Fruit fly (Drosophila melanogaster) whole organism, embryonic: ENCODE measurements around the gene CG13359.

Experiments used
- Aef1 ChIP-seq: fragments of 200-800 bp; sonication (Bioruptor generic); IDR thresholded peaks from 3 replicates; pipeline ENCODE4 v1.3.6; 2022; ENCODE audit warnings: missing biosample characterization, missing genetic modification characterization
- Antp ChIP-seq: fragments of 200-800 bp; sonication (Bioruptor generic); optimal IDR thresholded peaks from 3 replicates; lab custom pipeline; 2016; ENCODE audit warnings: missing biosample characterization, missing genetic modification characterization
- CG10654 ChIP-seq: fragments of 200-800 bp; sonication (Bioruptor generic); optimal IDR thresholded peaks from 2 replicates; lab custom pipeline; 2016; ENCODE audit warnings: missing biosample characterization, missing genetic modification characterization
- CG11093 ChIP-seq: fragments of 200-800 bp; sonication (Bioruptor generic); IDR thresholded peaks from 3 replicates; pipeline ENCODE4 v1.3.6; 2022; ENCODE audit warnings: missing biosample characterization, missing genetic modification characterization
- CG11456 ChIP-seq: fragments of 200-800 bp; sonication (Bioruptor generic); IDR thresholded peaks from 3 replicates; pipeline ENCODE4 v1.3.6; 2022; ENCODE audit warnings: missing biosample characterization, missing genetic modification characterization
- CG11696 ChIP-seq: fragments of 200-800 bp; sonication (Bioruptor generic); IDR thresholded peaks from 2 replicates; pipeline ENCODE4 v1.3.6; 2022; ENCODE audit warnings: missing biosample characterization, missing genetic modification characterization
- CG12071 ChIP-seq: fragments of 200-800 bp; sonication (Bioruptor generic); optimal IDR thresholded peaks from 3 replicates; lab custom pipeline; 2018; ENCODE audit warnings: missing biosample characterization, mild to moderate bottlenecking, missing genetic modification characterization
- CG12236 ChIP-seq: fragments of 200-800 bp; sonication (Bioruptor generic); optimal IDR thresholded peaks from 2 replicates; lab custom pipeline; 2016; ENCODE audit warnings: missing biosample characterization, missing genetic modification characterization
- CG13775 ChIP-seq: fragments of 200-800 bp; sonication (Bioruptor generic); optimal IDR thresholded peaks from 3 replicates; lab custom pipeline; 2017; ENCODE audit warnings: missing biosample characterization, mild to moderate bottlenecking, missing genetic modification characterization
- CG14014 ChIP-seq: fragments of 200-800 bp; sonication (Bioruptor generic); IDR thresholded peaks from 2 replicates; pipeline ENCODE4 v1.3.6; 2022; ENCODE audit warnings: missing biosample characterization, missing genetic modification characterization
- CG14860 ChIP-seq: fragments of 200-800 bp; sonication (Bioruptor generic); IDR thresholded peaks from 3 replicates; pipeline ENCODE4 v1.3.6; 2022; ENCODE audit warnings: missing biosample characterization, missing genetic modification characterization; ENCODE audit not compliant: partially characterized antibody
- CG16863 ChIP-seq: fragments of 200-800 bp; sonication (Bioruptor generic); optimal IDR thresholded peaks from 3 replicates; lab custom pipeline; 2016; ENCODE audit warnings: missing biosample characterization, missing genetic modification characterization
- CG17568 ChIP-seq: fragments of 200-800 bp; sonication (Bioruptor generic); optimal IDR thresholded peaks from 2 replicates; lab custom pipeline; 2018; ENCODE audit warnings: missing biosample characterization, mild to moderate bottlenecking, missing genetic modification characterization, moderate library complexity
- CG18476 ChIP-seq: fragments of 200-800 bp; sonication (Bioruptor generic); optimal IDR thresholded peaks from 2 replicates; lab custom pipeline; 2016; ENCODE audit warnings: missing biosample characterization, mild to moderate bottlenecking, missing genetic modification characterization
- CG18599 ChIP-seq: fragments of 200-800 bp; sonication (Bioruptor generic); optimal IDR thresholded peaks from 3 replicates; lab custom pipeline; 2017; ENCODE audit warnings: missing biosample characterization, missing genetic modification characterization, mild to moderate bottlenecking, moderate library complexity, missing genetic modification reagents
- CG30020 ChIP-seq: fragments of 200-800 bp; optimal IDR thresholded peaks from 2 replicates; lab custom pipeline; 2019; ENCODE audit warnings: missing biosample characterization, mild to moderate bottlenecking, missing genetic modification characterization, moderate library complexity
- CG31365 ChIP-seq: fragments of 200-800 bp; sonication (Bioruptor generic); optimal IDR thresholded peaks from 2 replicates; lab custom pipeline; 2018; ENCODE audit warnings: missing biosample characterization, mild to moderate bottlenecking, missing genetic modification characterization
- CG42726 ChIP-seq: fragments of 200-800 bp; sonication (Bioruptor generic); IDR thresholded peaks from 2 replicates; pipeline ENCODE4 v1.3.6; 2022; ENCODE audit warnings: missing biosample characterization, missing genetic modification characterization; ENCODE audit not compliant: partially characterized antibody
- CG4707 ChIP-seq: fragments of 200-800 bp; sonication (Bioruptor generic); optimal IDR thresholded peaks from 2 replicates; lab custom pipeline; 2018; ENCODE audit warnings: missing biosample characterization, mild to moderate bottlenecking, missing genetic modification characterization, moderate library complexity
- CG7786 ChIP-seq: fragments of 200-800 bp; sonication (Bioruptor generic); optimal IDR thresholded peaks from 2 replicates; lab custom pipeline; 2016; ENCODE audit warnings: missing biosample characterization, missing genetic modification characterization
- CG8281 ChIP-seq: fragments of 200-800 bp; sonication (Bioruptor generic); optimal IDR thresholded peaks from 2 replicates; lab custom pipeline; 2018; ENCODE audit warnings: missing biosample characterization, mild to moderate bottlenecking, missing genetic modification characterization, moderate library complexity
- Chrac-16 ChIP-seq: fragments of 200-800 bp; sonication (Bioruptor generic); optimal IDR thresholded peaks from 3 replicates; lab custom pipeline; 2016; ENCODE audit warnings: missing biosample characterization, missing genetic modification characterization
- Dad ChIP-seq: fragments of 200-800 bp; sonication (Bioruptor generic); optimal IDR thresholded peaks from 3 replicates; lab custom pipeline; 2016; ENCODE audit warnings: missing biosample characterization, missing genetic modification characterization
- Doc2 ChIP-seq: fragments of 200-800 bp; sonication (Bioruptor generic); IDR thresholded peaks from 2 replicates; pipeline ENCODE4 v1.3.6; 2022; ENCODE audit warnings: missing biosample characterization, missing genetic modification characterization
- GATAe ChIP-seq: fragments of 200-800 bp; sonication (Bioruptor generic); conservative IDR thresholded peaks from 2 replicates; pipeline ENCODE4 v1.3.6; 2022; ENCODE audit warnings: missing biosample characterization, missing genetic modification characterization
- HmgD ChIP-seq: fragments of 200-800 bp; sonication (Bioruptor generic); optimal IDR thresholded peaks from 3 replicates; lab custom pipeline; 2016; ENCODE audit warnings: missing biosample characterization, missing genetic modification characterization
- Meics ChIP-seq: fragments of 200-800 bp; sonication (Bioruptor generic); optimal IDR thresholded peaks from 2 replicates; lab custom pipeline; 2017; ENCODE audit warnings: missing biosample characterization, mild to moderate bottlenecking, missing genetic modification characterization
- Nf-YA ChIP-seq: fragments of 200-800 bp; sonication (Bioruptor generic); IDR thresholded peaks from 2 replicates; pipeline ENCODE4 v1.3.6; 2022; ENCODE audit warnings: missing biosample characterization, missing genetic modification characterization
- Nf-YB ChIP-seq: fragments of 200-800 bp; sonication (Bioruptor generic); optimal IDR thresholded peaks from 3 replicates; lab custom pipeline; 2019; ENCODE audit warnings: missing biosample characterization, mild to moderate bottlenecking, missing genetic modification characterization, moderate library complexity
- PHDP ChIP-seq: fragments of 200-800 bp; sonication (Bioruptor generic); optimal IDR thresholded peaks from 3 replicates; lab custom pipeline; 2018; ENCODE audit warnings: missing biosample characterization, mild to moderate bottlenecking, missing genetic modification characterization, moderate library complexity
- Sox100B ChIP-seq: fragments of 200-800 bp; sonication (Bioruptor generic); optimal IDR thresholded peaks from 3 replicates; lab custom pipeline; 2018; ENCODE audit warnings: missing biosample characterization, mild to moderate bottlenecking, missing genetic modification characterization
- Sox102F ChIP-seq: fragments of 200-800 bp; sonication (Bioruptor generic); optimal IDR thresholded peaks from 2 replicates; lab custom pipeline; 2018; ENCODE audit warnings: missing biosample characterization, mild to moderate bottlenecking, missing genetic modification characterization, moderate library complexity
- ab ChIP-seq: fragments of 200-800 bp; sonication (Bioruptor generic); optimal IDR thresholded peaks from 2 replicates; lab custom pipeline; 2016; ENCODE audit warnings: missing biosample characterization, missing genetic modification characterization
- ash1 ChIP-seq: fragments of 200-800 bp; sonication (Bioruptor generic); optimal IDR thresholded peaks from 2 replicates; lab custom pipeline; 2018; ENCODE audit warnings: missing biosample characterization, mild to moderate bottlenecking, missing genetic modification characterization
- bigmax ChIP-seq: fragments of 200-800 bp; sonication (Bioruptor generic); optimal IDR thresholded peaks from 2 replicates; lab custom pipeline; 2018; ENCODE audit warnings: missing biosample characterization, mild to moderate bottlenecking, missing genetic modification characterization
- chif ChIP-seq, 2 experiments: fragments of 200-800 bp; sonication (Bioruptor generic); optimal IDR thresholded peaks; 3 replicates each; lab custom pipeline; 2016; ENCODE audit warnings: missing biosample characterization in 2 of 2, missing genetic modification characterization in 2 of 2
- corto ChIP-seq: fragments of 200-800 bp; sonication (Bioruptor generic); optimal IDR thresholded peaks from 2 replicates; lab custom pipeline; 2016; ENCODE audit warnings: missing biosample characterization, mild to moderate bottlenecking, missing genetic modification characterization, moderate library complexity
- dimm ChIP-seq: fragments of 200-800 bp; sonication (Bioruptor generic); IDR thresholded peaks from 2 replicates; pipeline ENCODE4 v1.3.6; 2022; ENCODE audit warnings: missing biosample characterization, missing genetic modification characterization
- dysf ChIP-seq: fragments of 200-800 bp; sonication (Bioruptor generic); IDR thresholded peaks from 3 replicates; pipeline ENCODE4 v1.3.6; 2022; ENCODE audit warnings: missing biosample characterization, missing genetic modification characterization
- ems ChIP-seq: fragments of 200-800 bp; sonication (Bioruptor generic); optimal IDR thresholded peaks from 3 replicates; lab custom pipeline; 2016; ENCODE audit warnings: missing biosample characterization, missing genetic modification characterization
- fd102C ChIP-seq: fragments of 200-800 bp; sonication (Bioruptor generic); optimal IDR thresholded peaks from 2 replicates; lab custom pipeline; 2018; ENCODE audit warnings: missing biosample characterization, mild to moderate bottlenecking, missing genetic modification characterization, moderate library complexity
- gt ChIP-seq: fragments of 200-800 bp; sonication (Bioruptor generic); IDR thresholded peaks from 2 replicates; pipeline ENCODE4 v1.3.6; 2022; ENCODE audit warnings: missing biosample characterization, missing genetic modification characterization
- ham ChIP-seq: fragments of 200-800 bp; sonication (Bioruptor generic); IDR thresholded peaks from 2 replicates; pipeline ENCODE4 v1.3.6; 2022; ENCODE audit warnings: missing biosample characterization, missing genetic modification characterization
- luna ChIP-seq: fragments of 200-800 bp; sonication (Bioruptor generic); optimal IDR thresholded peaks from 2 replicates; lab custom pipeline; 2016; ENCODE audit warnings: missing biosample characterization, missing genetic modification characterization
- maf-S ChIP-seq: fragments of 200-800 bp; sonication (Bioruptor generic); optimal IDR thresholded peaks from 2 replicates; lab custom pipeline; 2016; ENCODE audit warnings: missing biosample characterization, missing genetic modification characterization
- nau ChIP-seq: fragments of 200-800 bp; sonication (Bioruptor generic); optimal IDR thresholded peaks from 3 replicates; lab custom pipeline; 2017; ENCODE audit warnings: missing biosample characterization, mild to moderate bottlenecking, missing genetic modification characterization, missing genetic modification reagents
- pros ChIP-seq: fragments of 200-800 bp; sonication (Bioruptor generic); optimal IDR thresholded peaks from 3 replicates; lab custom pipeline; 2019; ENCODE audit warnings: missing biosample characterization, mild to moderate bottlenecking, missing genetic modification characterization, moderate library complexity
- pum ChIP-seq: fragments of 200-800 bp; sonication (Bioruptor generic); optimal IDR thresholded peaks from 2 replicates; lab custom pipeline; 2016; ENCODE audit warnings: missing biosample characterization, missing genetic modification characterization
- twi ChIP-seq: fragments of 200-800 bp; optimal IDR thresholded peaks from 2 replicates; lab custom pipeline; 2019; ENCODE audit warnings: missing biosample characterization, mild to moderate bottlenecking, missing genetic modification characterization, moderate library complexity
- yki ChIP-seq: fragments of >200 bp; optimal IDR thresholded peaks from 3 replicates; lab custom pipeline; 2018

CG13359 gene

DNA sequence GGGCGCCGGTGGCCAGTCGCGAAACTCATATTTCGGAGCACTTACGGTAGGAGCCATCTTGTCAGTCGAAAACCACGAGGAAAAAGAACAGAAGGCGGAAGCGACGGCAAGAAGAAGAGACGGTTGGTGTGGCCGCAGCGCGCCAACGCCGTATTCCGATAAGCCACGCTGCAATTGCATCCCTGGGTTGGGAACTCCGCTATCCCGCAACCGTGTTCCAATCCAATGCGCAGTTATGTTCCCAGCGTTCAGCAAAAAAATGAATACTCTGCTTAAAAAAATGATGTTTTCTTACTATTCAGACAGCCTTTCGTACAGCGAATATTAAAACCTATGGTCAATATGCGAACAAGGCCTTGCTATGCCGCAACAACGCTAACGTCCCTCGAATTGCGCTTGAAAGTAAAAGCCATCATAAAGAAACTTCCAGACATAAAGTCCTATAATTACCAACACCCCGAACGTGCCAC is 38.2 kb downstream of the CG13359 start, which contains the start of gene RpL22 (continued):
- TF ChIP-seq Doc2 (GFP tag; lab: Robert Waterston, UW) (peak; percentile 19; the same call in 1 of the 2 replicates), CG14014 (GFP tag; lab: Robert Waterston, UW) (peak; percentile 86), CG11093 (GFP tag; lab: Robert Waterston, UW) (peak; percentile 52; the same call in 1 of the 3 replicates), CG18476 (GFP tag; lab: Kevin White, UChicago) (peak; percentile 63), CG10654 (GFP tag; lab: Kevin White, UChicago) (peak; percentile 84), pum (GFP tag; lab: Kevin White, UChicago) (peak; percentile 74), ab (peak; percentile 62), CG31365 (peak; percentile 83), CG12071 (GFP tag; lab: Kevin White, UChicago) (peak; percentile 85), CG17568 (peak; percentile 84), CG11456 (peak; percentile 96), CG8281 (tag; lab: Kevin White, UChicago) (peak; percentile 35), Sox102F (GFP tag; lab: Kevin White, UChicago) (peak; percentile 60), CG16863 (GFP tag; lab: Kevin White, UChicago) (peak; percentile 77), Nf-YB (peak; percentile 71), bigmax (GFP tag; lab: Kevin White, UChicago) (peak; percentile 79), ems (peak; percentile 86), CG18599 (GFP tag; lab: Kevin White, UChicago) (peak; percentile 91), luna (peak; percentile 85), CG42726 (GFP tag; lab: Robert Waterston, UW) (no peak), CG11696 (GFP tag; lab: Robert Waterston, UW) (peak; percentile 61; the same call in 1 of the 2 replicates), Nf-YA (GFP tag; lab: Robert Waterston, UW) (peak; percentile 44; the same call in 1 of the 2 replicates), ash1 (peak; percentile 89), PHDP (tag; lab: Kevin White, UChicago) (peak; percentile 80), ham (GFP tag; lab: Robert Waterston, UW) (peak; percentile 56; the same call in 1 of the 2 replicates), CG7786 (peak; percentile 78), Aef1 (GFP tag; lab: Robert Waterston, UW) (peak; percentile 71), GATAe (GFP tag; lab: Robert Waterston, UW) (peak; percentile 70), Chrac-16 (GFP tag; lab: Kevin White, UChicago) (peak; percentile 51), pros (GFP tag; lab: Kevin White, UChicago) (no peak), twi (peak; percentile 42), corto (no peak), CG12236 (GFP tag; lab: Kevin White, UChicago) (peak; percentile 75), HmgD (peak; percentile 93), CG14860 (GFP tag; lab: Robert Waterston, UW) (no peak), CG30020 (tag; lab: Kevin White, UChicago) (peak; percentile 44), chif (GFP tag; optimal IDR thresholded peaks at IDR 0.05; lab: Kevin White, UChicago) (peak; percentile 85 to 91), CG4707 (peak; percentile 83), dimm (GFP tag; lab: Robert Waterston, UW) (peak; percentile 43; the same call in 1 of the 2 replicates), maf-S (GFP tag; lab: Kevin White, UChicago) (peak; percentile 89), gt (GFP tag; lab: Robert Waterston, UW) (peak; percentile 63; the same call in 1 of the 2 replicates), Dad (GFP tag; lab: Kevin White, UChicago) (peak; percentile 88), CG13775 (GFP tag; lab: Kevin White, UChicago) (peak; percentile 94), Antp (GFP tag; lab: Kevin White, UChicago) (peak; percentile 75), Meics (GFP tag; lab: Kevin White, UChicago) (peak; percentile 94), yki (no peak), nau (GFP tag; lab: Kevin White, UChicago) (peak; percentile 91), Sox100B (peak; percentile 75), fd102C (GFP tag; lab: Kevin White, UChicago) (peak; percentile 82), dysf (GFP tag; lab: Robert Waterston, UW) (peak; percentile 82)
